Worm (Caenorhabditis elegans) whole organism, L1 larva: Measurements from ENCODE around the gene bgnt-1.1.

ENCODE experiments used
- C04F5.9 ChIP-seq: sonication (generic microtip); optimal IDR thresholded peaks from 2 replicates; lab custom pipeline; 2016; ENCODE audit warnings: missing genetic modification characterization, missing compliant biosample characterization
- C16A3.4 ChIP-seq: fragments of 150-350 bp; optimal IDR thresholded peaks from 2 replicates; lab custom pipeline; 2014; ENCODE audit warnings: missing biosample characterization, missing genetic modification characterization
- F16B12.6 ChIP-seq: fragments of 150-350 bp; optimal IDR thresholded peaks from 2 replicates; lab custom pipeline; 2014; ENCODE audit warnings: missing biosample characterization, missing genetic modification characterization
- aly-2 ChIP-seq: fragments of 150-350 bp; optimal IDR thresholded peaks from 2 replicates; lab custom pipeline; 2014; ENCODE audit warnings: missing biosample characterization, missing genetic modification characterization
- ceh-82 ChIP-seq, 3 experiments: fragments of 150-350 bp in 1 of 3; sonication (generic microtip) in 2 of 3; optimal IDR thresholded peaks; 2 replicates each; lab custom pipeline; 2014 to 2017; ENCODE audit warnings: missing biosample characterization in 3 of 3, missing genetic modification characterization in 3 of 3
- ceh-90 ChIP-seq: sonication (generic microtip); optimal IDR thresholded peaks from 2 replicates; lab custom pipeline; 2016; ENCODE audit warnings: missing genetic modification characterization, missing compliant biosample characterization
- dpl-1 ChIP-seq, 3 experiments: fragments of 150-350 bp in 2 of 3; sonication (generic microtip) in 1 of 3; optimal IDR thresholded peaks; 2 replicates each; lab custom pipeline; 2014 to 2017; ENCODE audit warnings: missing biosample characterization in 3 of 3, missing genetic modification characterization in 3 of 3, missing genetic modification reagents in 3 of 3
- egl-27 ChIP-seq, 2 experiments: fragments of 150-350 bp in 1 of 2; sonication (generic microtip); optimal IDR thresholded peaks; 3 replicates each; lab custom pipeline; 2017 to 2018; ENCODE audit warnings: missing biosample characterization in 2 of 2, missing genetic modification characterization in 2 of 2, missing genetic modification reagents in 2 of 2
- elt-2 ChIP-seq: sonication (generic microtip); optimal IDR thresholded peaks from 2 replicates; lab custom pipeline; 2016; ENCODE audit warnings: missing genetic modification characterization, mild to moderate bottlenecking, inconsistent platforms, missing compliant biosample characterization, missing genetic modification reagents
- ets-5 ChIP-seq: fragments of 200-800 bp; sonication (Bioruptor generic); IDR thresholded peaks from 2 replicates; pipeline ENCODE4 v1.3.6; 2022; ENCODE audit warnings: missing genetic modification characterization, missing compliant biosample characterization
- fkh-8 ChIP-seq: sonication (generic microtip); optimal IDR thresholded peaks from 2 replicates; lab custom pipeline; 2016; ENCODE audit warnings: mild to moderate bottlenecking, missing genetic modification characterization, missing compliant biosample characterization
- fos-1 ChIP-seq: fragments of 150-350 bp; optimal IDR thresholded peaks from 2 replicates; lab custom pipeline; 2014; ENCODE audit warnings: missing biosample characterization, missing genetic modification characterization
- hlh-17 ChIP-seq: fragments of 200-800 bp; sonication (Bioruptor generic); optimal IDR thresholded peaks from 2 replicates; lab custom pipeline; 2018; ENCODE audit warnings: missing genetic modification characterization, mild to moderate bottlenecking, missing compliant biosample characterization, moderate library complexity, borderline replicate concordance
- hpl-2 ChIP-seq: fragments of 150-350 bp; optimal IDR thresholded peaks from 2 replicates; lab custom pipeline; 2014; ENCODE audit warnings: missing biosample characterization, missing genetic modification reagents, missing genetic modification characterization
- irx-1 ChIP-seq: sonication (generic microtip); optimal IDR thresholded peaks from 2 replicates; lab custom pipeline; 2016; ENCODE audit warnings: missing genetic modification characterization, missing compliant biosample characterization
- jun-1 ChIP-seq: fragments of 150-350 bp; optimal IDR thresholded peaks from 2 replicates; lab custom pipeline; 2014; ENCODE audit warnings: missing biosample characterization, missing genetic modification reagents, missing genetic modification characterization
- lin-15B ChIP-seq: fragments of 150-350 bp; sonication (generic microtip); optimal IDR thresholded peaks from 3 replicates; lab custom pipeline; 2014; ENCODE audit warnings: missing biosample characterization, missing genetic modification characterization
- lin-39 ChIP-seq: fragments of 150-350 bp; optimal IDR thresholded peaks from 2 replicates; lab custom pipeline; 2014; ENCODE audit warnings: missing biosample characterization, missing genetic modification reagents, missing genetic modification characterization
- lir-3 ChIP-seq: sonication (generic microtip); optimal IDR thresholded peaks from 2 replicates; lab custom pipeline; 2016; ENCODE audit warnings: mild to moderate bottlenecking, missing genetic modification characterization, moderate library complexity, missing compliant biosample characterization; ENCODE audit not compliant: poor library complexity
- lsy-2 ChIP-seq, 2 experiments: fragments of 150-350 bp; optimal IDR thresholded peaks; 2 replicates each; lab custom pipeline; 2014; ENCODE audit warnings: missing biosample characterization in 2 of 2, missing genetic modification characterization in 2 of 2
- mdl-1 ChIP-seq, 2 experiments: fragments of 150-350 bp; optimal IDR thresholded peaks; 2 replicates each; lab custom pipeline; 2014 to 2017; ENCODE audit warnings: missing biosample characterization in 2 of 2, missing genetic modification characterization in 2 of 2, inconsistent platforms in 1 of 2
- nhr-11 ChIP-seq: fragments of 150-350 bp; optimal IDR thresholded peaks from 2 replicates; lab custom pipeline; 2014; ENCODE audit warnings: missing biosample characterization, missing genetic modification characterization
- nhr-12 ChIP-seq: sonication (generic microtip); optimal IDR thresholded peaks from 2 replicates; lab custom pipeline; 2017; ENCODE audit warnings: missing biosample characterization, missing genetic modification characterization
- nhr-20 ChIP-seq: sonication (generic microtip); optimal IDR thresholded peaks from 2 replicates; lab custom pipeline; 2016; ENCODE audit warnings: mild to moderate bottlenecking, missing genetic modification characterization, missing compliant biosample characterization
- nhr-47 ChIP-seq: sonication (generic microtip); optimal IDR thresholded peaks from 2 replicates; lab custom pipeline; 2016; ENCODE audit warnings: mild to moderate bottlenecking, missing genetic modification characterization, moderate library complexity, missing compliant biosample characterization
- nhr-71 ChIP-seq: sonication (generic microtip); optimal IDR thresholded peaks from 2 replicates; lab custom pipeline; 2016; ENCODE audit warnings: mild to moderate bottlenecking, missing genetic modification characterization, moderate library complexity, missing compliant biosample characterization
- nhr-76 ChIP-seq: sonication (generic microtip); optimal IDR thresholded peaks from 2 replicates; lab custom pipeline; 2017; ENCODE audit warnings: missing biosample characterization, missing genetic modification characterization
- nhr-77 ChIP-seq: fragments of 150-350 bp; optimal IDR thresholded peaks from 2 replicates; lab custom pipeline; 2014; ENCODE audit warnings: missing biosample characterization, missing genetic modification characterization
- pax-3 ChIP-seq: fragments of 200-800 bp; sonication (Bioruptor generic); optimal IDR thresholded peaks from 2 replicates; lab custom pipeline; 2018; ENCODE audit warnings: mild to moderate bottlenecking, missing genetic modification characterization, moderate library complexity, missing compliant biosample characterization
- pqm-1 ChIP-seq: sonication (generic microtip); optimal IDR thresholded peaks from 3 replicates; lab custom pipeline; 2017; ENCODE audit warnings: missing biosample characterization, missing genetic modification characterization
- rnt-1 ChIP-seq: sonication (generic microtip); optimal IDR thresholded peaks from 2 replicates; lab custom pipeline; 2016; ENCODE audit warnings: mild to moderate bottlenecking, missing genetic modification characterization, moderate library complexity, missing compliant biosample characterization
- sptf-1 ChIP-seq: fragments of 150-350 bp; optimal IDR thresholded peaks from 2 replicates; lab custom pipeline; 2014; ENCODE audit warnings: missing biosample characterization, missing genetic modification characterization
- sup-37 ChIP-seq: fragments of 200-800 bp; sonication (Bioruptor generic); optimal IDR thresholded peaks from 2 replicates; lab custom pipeline; 2018; ENCODE audit warnings: mild to moderate bottlenecking, missing genetic modification characterization, missing compliant biosample characterization
- swsn-7 ChIP-seq: sonication (generic microtip); optimal IDR thresholded peaks from 2 replicates; lab custom pipeline; 2016; ENCODE audit warnings: missing genetic modification characterization, missing compliant biosample characterization
- tbx-2 ChIP-seq: sonication (generic microtip); optimal IDR thresholded peaks from 2 replicates; lab custom pipeline; 2016; ENCODE audit warnings: missing genetic modification characterization, missing compliant biosample characterization
- unc-130 ChIP-seq: fragments of 150-350 bp; optimal IDR thresholded peaks from 2 replicates; lab custom pipeline; 2017; ENCODE audit warnings: missing biosample characterization, missing genetic modification characterization, inconsistent platforms
- unc-62 ChIP-seq: fragments of 150-350 bp; optimal IDR thresholded peaks from 2 replicates; lab custom pipeline; 2014; ENCODE audit warnings: missing biosample characterization, missing genetic modification reagents, missing genetic modification characterization
- unc-86 ChIP-seq: sonication (generic microtip); optimal IDR thresholded peaks from 2 replicates; lab custom pipeline; 2016; ENCODE audit warnings: missing genetic modification characterization, missing compliant biosample characterization
- zag-1 ChIP-seq: fragments of 150-350 bp; optimal IDR thresholded peaks from 2 replicates; lab custom pipeline; 2014; ENCODE audit warnings: missing biosample characterization, missing genetic modification characterization
- zip-4 ChIP-seq: fragments of 200-800 bp; sonication (Bioruptor generic); optimal IDR thresholded peaks from 2 replicates; lab custom pipeline; 2018; ENCODE audit warnings: mild to moderate bottlenecking, missing genetic modification characterization, moderate library complexity, missing compliant biosample characterization

The bgnt-1.1 gene

ce11 chrIV:10466398-10466797, 6.2 kb upstream of the bgnt-1.1 start:
- peak in 1 of 2 experiments; percentile 19 for TF ChIP-seq lsy-2 (tag; optimal IDR thresholded peaks at IDR 0.05; lab: Kevin White, UChicago)
- no peak for TF ChIP-seq C16A3.4 (tag; lab: Kevin White, UChicago)
- TF ChIP-seq egl-27 (tag; optimal IDR thresholded peaks at IDR 0.05; lab: Kevin White, UChicago): no peak
- TF ChIP-seq elt-2: peak; percentile 6
- no peak for TF ChIP-seq tbx-2 (tag; lab: Kevin White, UChicago)

ce11 chrIV:10467347-10467746, 5.2 kb upstream of the bgnt-1.1 start:
- TF ChIP-seq zag-1 (no peak), nhr-77 (tag; lab: Kevin White, UChicago) (no peak), rnt-1 (tag; lab: Kevin White, UChicago) (no peak), dpl-1 (GFP tag; optimal IDR thresholded peaks at IDR 0.05; lab: Kevin White, UChicago) (no peak), nhr-76 (tag; lab: Kevin White, UChicago) (no peak), hlh-17 (GFP tag; lab: Kevin White, UChicago) (no peak), jun-1 (tag; lab: Kevin White, UChicago) (no peak), lir-3 (tag; lab: Kevin White, UChicago) (no peak), ceh-90 (tag; lab: Kevin White, UChicago) (no peak), nhr-71 (tag; lab: Kevin White, UChicago) (no peak), hpl-2 (GFP tag; lab: Kevin White, UChicago) (no peak), pqm-1 (tag; lab: Kevin White, UChicago) (no peak), nhr-11 (tag; lab: Kevin White, UChicago) (no peak), swsn-7 (tag; lab: Kevin White, UChicago) (no peak), unc-86 (tag; lab: Kevin White, UChicago) (no peak), irx-1 (no peak), sptf-1 (tag; lab: Kevin White, UChicago) (no peak)
- TF ChIP-seq, all 84 proteins: peak for 0

- TF ChIP-seq elt-2 (no peak), lin-15B (tag; lab: Kevin White, UChicago) (no peak), nhr-20 (tag; lab: Kevin White, UChicago) (no peak), unc-130 (tag; lab: Kevin White, UChicago) (no peak), fkh-8 (tag; lab: Kevin White, UChicago) (no peak), zip-4 (no peak), sup-37 (GFP tag; lab: Kevin White, UChicago) (no peak), lin-39 (no peak), fos-1 (tag; lab: Kevin White, UChicago) (no peak), sptf-1 (tag; lab: Kevin White, UChicago) (no peak), ets-5 (GFP tag; lab: Robert Waterston, UW) (no peak), aly-2 (tag; lab: Kevin White, UChicago) (no peak), F16B12.6 (tag; lab: Kevin White, UChicago) (no peak)
Observed at ce11 chrIV:10468662-10469061, 3.9 kb upstream of the bgnt-1.1 start.

ce11 chrIV:10469494-10469893, 3.1 kb upstream of the bgnt-1.1 start, which contains the start of gene ugt-44:
Gene ugt-44 (plus strand): TSS chrIV:10469741.
- peak; percentile 74 for TF ChIP-seq elt-2
- no peak for TF ChIP-seq C04F5.9
- TF ChIP-seq, all 84 proteins: peak for 1

- no peak for TF ChIP-seq sptf-1 (tag; lab: Kevin White, UChicago)
- TF ChIP-seq pax-3 (tag; lab: Kevin White, UChicago): no peak
- TF ChIP-seq mdl-1 (tag; optimal IDR thresholded peaks at IDR 0.05; lab: Kevin White, UChicago): no peak
- no peak for TF ChIP-seq ceh-90 (tag; lab: Kevin White, UChicago)
- no peak for TF ChIP-seq C04F5.9
- no peak for TF ChIP-seq unc-62 (GFP tag; lab: Kevin White, UChicago)
- TF ChIP-seq nhr-47 (tag; lab: Kevin White, UChicago): no peak
- no peak for TF ChIP-seq nhr-12 (tag; lab: Kevin White, UChicago)
- TF ChIP-seq jun-1 (tag; lab: Kevin White, UChicago): no peak
- no peak for TF ChIP-seq ceh-82 (tag; optimal IDR thresholded peaks at IDR 0.05; lab: Kevin White, UChicago)
Observed at ce11 chrIV:10475234-10475633, 2.7 kb downstream of the bgnt-1.1 start.
